Worm (Caenorhabditis elegans): ENCODE data around the gene R13A1.3.

ce11 chrIV:7195734-7196133 lies 8.1 kb upstream of the R13A1.3 start, which contains the start of gene best-16:
- no peak for TF ChIP-seq dao-5 (tag; optimal IDR thresholded peaks at IDR 0.05)
- TF ChIP-seq W03F9.2 (tag; optimal IDR thresholded peaks at IDR 0.05): no peak
- no peak for TF ChIP-seq him-1 (tag; optimal IDR thresholded peaks at IDR 0.05)
